Fruit fly (Drosophila melanogaster) whole organism, embryonic: Measurements from ENCODE around the gene CG34429.

ENCODE experiments used
- Adf1 ChIP-seq: fragments of 200-800 bp; sonication (Bioruptor generic); IDR thresholded peaks from 2 replicates; pipeline ENCODE4 v1.3.6; 2022; ENCODE audit warnings: missing biosample characterization, missing genetic modification characterization
- Blimp-1 ChIP-seq: fragments of 200-800 bp; sonication (Bioruptor generic); optimal IDR thresholded peaks from 3 replicates; lab custom pipeline; 2018; ENCODE audit warnings: missing biosample characterization, missing genetic modification characterization, mild to moderate bottlenecking, moderate library complexity, missing genetic modification reagents
- CG10274 ChIP-seq: fragments of 200-800 bp; sonication (Bioruptor generic); optimal IDR thresholded peaks from 3 replicates; lab custom pipeline; 2017; ENCODE audit warnings: missing biosample characterization, mild to moderate bottlenecking, missing genetic modification characterization
- CG13775 ChIP-seq: fragments of 200-800 bp; sonication (Bioruptor generic); optimal IDR thresholded peaks from 3 replicates; lab custom pipeline; 2017; ENCODE audit warnings: missing biosample characterization, mild to moderate bottlenecking, missing genetic modification characterization
- CG14965 ChIP-seq: fragments of 200-800 bp; sonication (Bioruptor generic); optimal IDR thresholded peaks from 2 replicates; lab custom pipeline; 2016; ENCODE audit warnings: missing biosample characterization, missing genetic modification characterization, borderline replicate concordance
- CG15011 ChIP-seq: fragments of 200-800 bp; sonication (Bioruptor generic); optimal IDR thresholded peaks from 3 replicates; lab custom pipeline; 2018; ENCODE audit warnings: missing biosample characterization, mild to moderate bottlenecking, missing genetic modification characterization
- CG1603 ChIP-seq: fragments of 200-800 bp; sonication (Bioruptor generic); optimal IDR thresholded peaks from 2 replicates; lab custom pipeline; 2019; ENCODE audit warnings: missing biosample characterization, mild to moderate bottlenecking, missing genetic modification characterization, moderate library complexity
- CG1647 ChIP-seq: fragments of 200-800 bp; sonication (Bioruptor generic); optimal IDR thresholded peaks from 3 replicates; lab custom pipeline; 2016; ENCODE audit warnings: missing biosample characterization, missing genetic modification characterization
- CG17328 ChIP-seq: fragments of 200-800 bp; sonication (Bioruptor generic); IDR thresholded peaks from 2 replicates; pipeline ENCODE4 v1.3.6; 2022; ENCODE audit warnings: missing biosample characterization, missing genetic modification characterization
- CG17361 ChIP-seq: fragments of 200-800 bp; sonication (Bioruptor generic); IDR thresholded peaks from 3 replicates; pipeline ENCODE4 v1.3.6; 2022; ENCODE audit warnings: missing biosample characterization, missing genetic modification characterization
- CG18011 ChIP-seq: fragments of 200-800 bp; sonication (Bioruptor generic); optimal IDR thresholded peaks from 2 replicates; lab custom pipeline; 2017; ENCODE audit warnings: missing biosample characterization, missing genetic modification characterization, mild to moderate bottlenecking, moderate library complexity, missing genotype
- CG2199 ChIP-seq: fragments of 200-800 bp; sonication (Bioruptor generic); IDR thresholded peaks from 3 replicates; pipeline ENCODE4 v1.3.6; 2022; ENCODE audit warnings: missing biosample characterization, missing genetic modification characterization
- CG2875 ChIP-seq: fragments of 200-800 bp; sonication (Bioruptor generic); optimal IDR thresholded peaks from 2 replicates; lab custom pipeline; 2017; ENCODE audit warnings: missing biosample characterization, mild to moderate bottlenecking, missing genetic modification characterization, missing genetic modification reagents
- CG30403 ChIP-seq: fragments of 200-800 bp; sonication (Bioruptor generic); optimal IDR thresholded peaks from 3 replicates; lab custom pipeline; 2016; ENCODE audit warnings: missing biosample characterization, missing genetic modification characterization
- CG3163 ChIP-seq: fragments of 200-800 bp; sonication (Bioruptor generic); optimal IDR thresholded peaks from 3 replicates; lab custom pipeline; 2016; ENCODE audit warnings: missing biosample characterization, missing genetic modification characterization
- CG33557 ChIP-seq: fragments of 200-800 bp; sonication (Bioruptor generic); optimal IDR thresholded peaks from 2 replicates; lab custom pipeline; 2019; ENCODE audit warnings: missing biosample characterization, mild to moderate bottlenecking, missing genetic modification characterization, moderate library complexity
- CG3726 ChIP-seq: fragments of 200-800 bp; sonication (Bioruptor generic); IDR thresholded peaks from 3 replicates; pipeline ENCODE4, ENCODE4 v1.3.6; 2022; ENCODE audit warnings: missing biosample characterization, missing genetic modification characterization
- CG7372 ChIP-seq: fragments of 200-800 bp; sonication (Bioruptor generic); IDR thresholded peaks from 2 replicates; pipeline ENCODE4 v1.3.6; 2022; ENCODE audit warnings: missing biosample characterization, missing genetic modification characterization
- CG8388 ChIP-seq: fragments of 200-800 bp; sonication (Bioruptor generic); optimal IDR thresholded peaks from 2 replicates; lab custom pipeline; 2019; ENCODE audit warnings: missing biosample characterization, mild to moderate bottlenecking, missing genetic modification characterization, moderate library complexity
- CG8478 ChIP-seq: fragments of >200 bp; optimal IDR thresholded peaks from 2 replicates; lab custom pipeline; 2018
- CG8924 ChIP-seq: fragments of 200-800 bp; optimal IDR thresholded peaks from 3 replicates; lab custom pipeline; 2019; ENCODE audit warnings: missing biosample characterization, mild to moderate bottlenecking, missing genetic modification characterization, moderate library complexity
- CG9727 ChIP-seq: fragments of 200-800 bp; sonication (Bioruptor generic); optimal IDR thresholded peaks from 3 replicates; lab custom pipeline; 2017; ENCODE audit warnings: missing biosample characterization, mild to moderate bottlenecking, missing genetic modification characterization
- Camta ChIP-seq: fragments of 200-800 bp; sonication (Bioruptor generic); optimal IDR thresholded peaks from 2 replicates; lab custom pipeline; 2016; ENCODE audit warnings: missing biosample characterization, missing genetic modification characterization
- Dek ChIP-seq: fragments of 200-800 bp; sonication (Bioruptor generic); optimal IDR thresholded peaks from 3 replicates; lab custom pipeline; 2019; ENCODE audit warnings: missing biosample characterization, mild to moderate bottlenecking, missing genetic modification characterization, moderate library complexity
- Hr3 ChIP-seq: fragments of 200-800 bp; sonication (Bioruptor generic); optimal IDR thresholded peaks from 3 replicates; lab custom pipeline; 2016; ENCODE audit warnings: missing biosample characterization, missing genetic modification characterization
- NC2β ChIP-seq: fragments of 200-800 bp; sonication (Bioruptor generic); optimal IDR thresholded peaks from 2 replicates; lab custom pipeline; 2016; ENCODE audit warnings: missing biosample characterization, missing genetic modification characterization
- Opbp ChIP-seq: fragments of 200-800 bp; sonication (Bioruptor generic); IDR thresholded peaks from 3 replicates; pipeline ENCODE4 v1.3.6; 2022; ENCODE audit warnings: missing biosample characterization, missing genetic modification characterization; ENCODE audit not compliant: partially characterized antibody
- Six4 ChIP-seq: fragments of 200-800 bp; sonication (Bioruptor generic); optimal IDR thresholded peaks from 2 replicates; lab custom pipeline; 2016; ENCODE audit warnings: missing biosample characterization, missing genetic modification characterization
- Spps ChIP-seq: fragments of 200-800 bp; sonication (Bioruptor generic); optimal IDR thresholded peaks from 2 replicates; lab custom pipeline; 2018; ENCODE audit warnings: missing biosample characterization, mild to moderate bottlenecking, missing genetic modification characterization
- ab ChIP-seq: fragments of 200-800 bp; sonication (Bioruptor generic); optimal IDR thresholded peaks from 2 replicates; lab custom pipeline; 2016; ENCODE audit warnings: missing biosample characterization, missing genetic modification characterization
- az2 ChIP-seq: fragments of 200-800 bp; sonication (Bioruptor generic); optimal IDR thresholded peaks from 3 replicates; lab custom pipeline; 2016; ENCODE audit warnings: missing biosample characterization, missing genetic modification characterization
- bbx ChIP-seq: fragments of 200-800 bp; sonication (Bioruptor generic); IDR thresholded peaks from 2 replicates; pipeline ENCODE4 v1.3.6; 2022; ENCODE audit warnings: missing biosample characterization, missing genetic modification characterization; ENCODE audit not compliant: partially characterized antibody
- chm ChIP-seq: fragments of 200-800 bp; sonication (Bioruptor generic); IDR thresholded peaks from 2 replicates; pipeline ENCODE4 v1.3.6; 2022; ENCODE audit warnings: missing biosample characterization, missing genetic modification characterization
- crp ChIP-seq, 2 experiments: fragments of 200-800 bp; sonication (Bioruptor generic); optimal IDR thresholded peaks; 2 replicates in 1 of 2; 3 replicates in 1 of 2; lab custom pipeline; 2017; ENCODE audit warnings: missing biosample characterization in 2 of 2, missing genetic modification characterization in 2 of 2, mild to moderate bottlenecking in 1 of 2, moderate library complexity in 1 of 2
- danr ChIP-seq: fragments of 200-800 bp; sonication (Bioruptor generic); IDR thresholded peaks from 2 replicates; pipeline ENCODE4 v1.3.6; 2022; ENCODE audit warnings: missing biosample characterization, missing genetic modification characterization
- dimm ChIP-seq: fragments of 200-800 bp; sonication (Bioruptor generic); IDR thresholded peaks from 2 replicates; pipeline ENCODE4 v1.3.6; 2022; ENCODE audit warnings: missing biosample characterization, missing genetic modification characterization
- ems ChIP-seq: fragments of 200-800 bp; sonication (Bioruptor generic); optimal IDR thresholded peaks from 3 replicates; lab custom pipeline; 2016; ENCODE audit warnings: missing biosample characterization, missing genetic modification characterization
- eyg ChIP-seq: fragments of 200-800 bp; sonication (Bioruptor generic); optimal IDR thresholded peaks from 3 replicates; lab custom pipeline; 2016; ENCODE audit warnings: missing biosample characterization, missing genetic modification characterization
- fd102C ChIP-seq: fragments of 200-800 bp; sonication (Bioruptor generic); optimal IDR thresholded peaks from 2 replicates; lab custom pipeline; 2018; ENCODE audit warnings: missing biosample characterization, mild to moderate bottlenecking, missing genetic modification characterization, moderate library complexity
- lov ChIP-seq, 2 experiments: fragments of 200-800 bp in 1 of 2; fragments of >200 bp in 1 of 2; sonication (Bioruptor generic) in 1 of 2; IDR thresholded peaks in 1 of 2; optimal IDR thresholded peaks in 1 of 2; 2 replicates in 1 of 2; 3 replicates in 1 of 2; pipeline versions ENCODE4 v1.3.6 to Lab custom; 2017 to 2022; ENCODE audit warnings: missing biosample characterization in 1 of 2, missing genetic modification characterization in 1 of 2
- nmo ChIP-seq: fragments of 200-800 bp; sonication (Bioruptor generic); optimal IDR thresholded peaks from 2 replicates; lab custom pipeline; 2018; ENCODE audit warnings: missing biosample characterization, mild to moderate bottlenecking, missing genetic modification characterization, moderate library complexity
- otp ChIP-seq: fragments of 200-800 bp; sonication (Bioruptor generic); IDR thresholded peaks from 3 replicates; pipeline ENCODE4, ENCODE4 v1.3.6; 2022; ENCODE audit warnings: missing biosample characterization, missing genetic modification characterization
- pan ChIP-seq, 4 experiments: fragments of >200 bp in 3 of 4; fragments of 200-800 bp in 1 of 4; sonication (Bioruptor generic) in 1 of 4; optimal IDR thresholded peaks in 3 of 4; IDR thresholded peaks in 1 of 4; 2 replicates each; pipeline versions ENCODE4 v1.3.6 to Lab custom; 2017 to 2022; ENCODE audit warnings: missing biosample characterization in 2 of 4, missing genetic modification characterization in 2 of 4, mixed read lengths in 1 of 4
- pnt ChIP-seq: fragments of 200-800 bp; sonication (Bioruptor generic); optimal IDR thresholded peaks from 3 replicates; lab custom pipeline; 2016; ENCODE audit warnings: missing biosample characterization, missing genetic modification characterization
- seq ChIP-seq: fragments of 200-800 bp; sonication (Bioruptor generic); IDR thresholded peaks from 2 replicates; pipeline ENCODE4 v1.3.6; 2022; ENCODE audit warnings: missing biosample characterization, missing genetic modification characterization
- sug ChIP-seq: fragments of 200-800 bp; optimal IDR thresholded peaks from 2 replicates; lab custom pipeline; 2019; ENCODE audit warnings: missing biosample characterization, mild to moderate bottlenecking, missing genetic modification characterization, moderate library complexity
- tin ChIP-seq: fragments of 200-800 bp; sonication (Bioruptor generic); optimal IDR thresholded peaks from 3 replicates; lab custom pipeline; 2016; ENCODE audit warnings: missing biosample characterization, missing genetic modification characterization
- tio ChIP-seq: fragments of 200-800 bp; sonication (Bioruptor generic); optimal IDR thresholded peaks from 2 replicates; lab custom pipeline; 2017; ENCODE audit warnings: missing biosample characterization, missing genetic modification characterization, inconsistent platforms
- trem ChIP-seq: fragments of 200-800 bp; optimal IDR thresholded peaks from 3 replicates; lab custom pipeline; 2019; ENCODE audit warnings: missing biosample characterization, mild to moderate bottlenecking, missing genetic modification characterization, moderate library complexity
- unpg ChIP-seq: fragments of 200-800 bp; sonication (Bioruptor generic); optimal IDR thresholded peaks from 3 replicates; lab custom pipeline; 2018; ENCODE audit warnings: missing biosample characterization, mild to moderate bottlenecking, missing genetic modification characterization, moderate library complexity

The CG34429 gene

dm6 chr3L:13068293-13068692, 5.4 kb downstream of the CG34429 start (continued):
- no peak for TF ChIP-seq pan (optimal IDR thresholded peaks at IDR 0.05; lab: Kevin White, UChicago)
- no peak for TF ChIP-seq pan (GFP tag; optimal IDR thresholded peaks at IDR 0.05 in 1 of 2, IDR thresholded peaks at IDR 0.05 in 1 of 2)
- TF ChIP-seq Six4 (GFP tag; lab: Kevin White, UChicago): peak; percentile 3
- TF ChIP-seq CG9727: peak; percentile 75
- TF ChIP-seq CG1603 (tag; lab: Kevin White, UChicago): peak; percentile 21
- no peak for TF ChIP-seq eyg (GFP tag; lab: Kevin White, UChicago)
- no peak for TF ChIP-seq crp (GFP tag; optimal IDR thresholded peaks at IDR 0.05; lab: Kevin White, UChicago)
- TF ChIP-seq CG8924 (tag; lab: Kevin White, UChicago): peak; percentile 31
- TF ChIP-seq Hr3 (GFP tag; lab: Kevin White, UChicago): peak; percentile 14
- no peak for TF ChIP-seq CG10274
- TF ChIP-seq CG3163 (GFP tag; lab: Kevin White, UChicago): no peak
- no peak for TF ChIP-seq seq (GFP tag; lab: Robert Waterston, UW)
- TF ChIP-seq bbx (GFP tag; lab: Robert Waterston, UW): no peak
- no peak for TF ChIP-seq lov (optimal IDR thresholded peaks at IDR 0.05; lab: Kevin White, UChicago)
- peak; percentile 56; the same call in 1 of the 3 replicates for TF ChIP-seq lov (GFP tag; IDR thresholded peaks at IDR 0.05; lab: Robert Waterston, UW)
- no peak for TF ChIP-seq CG8478 (lab: Kevin White, UChicago)
- TF ChIP-seq sug: no peak
- TF ChIP-seq CG17361 (GFP tag; lab: Robert Waterston, UW): peak; percentile 35; the same call in 1 of the 3 replicates
- TF ChIP-seq CG30403 (GFP tag; lab: Kevin White, UChicago): peak; percentile 41
- TF ChIP-seq CG17328: peak; percentile 47; the same call in 1 of the 2 replicates
- no peak for TF ChIP-seq Camta (GFP tag; lab: Kevin White, UChicago)
- TF ChIP-seq CG15011 (GFP tag; lab: Kevin White, UChicago): no peak
- no peak for TF ChIP-seq danr (GFP tag; lab: Robert Waterston, UW)
- peak; percentile 39 for TF ChIP-seq az2
- TF ChIP-seq CG8388 (GFP tag; lab: Kevin White, UChicago): peak; percentile 64
- no peak for TF ChIP-seq CG2875
- no peak for TF ChIP-seq NC2β (GFP tag; lab: Kevin White, UChicago)
- TF ChIP-seq tio: peak; percentile 29
- TF ChIP-seq chm (GFP tag; lab: Robert Waterston, UW): no peak
- no peak for TF ChIP-seq Adf1 (GFP tag; lab: Robert Waterston, UW)
- TF ChIP-seq unpg (GFP tag; lab: Kevin White, UChicago): peak; percentile 31
- TF ChIP-seq fd102C (GFP tag; lab: Kevin White, UChicago): peak; percentile 18
- TF ChIP-seq ab (GFP tag; lab: Kevin White, UChicago): no peak
- TF ChIP-seq Blimp-1 (GFP tag; lab: Kevin White, UChicago): peak; percentile 43
- peak; percentile 11 for TF ChIP-seq pnt (GFP tag; lab: Kevin White, UChicago)
- TF ChIP-seq CG13775 (GFP tag; lab: Kevin White, UChicago): peak; percentile 46
- TF ChIP-seq nmo (GFP tag; lab: Kevin White, UChicago): peak; percentile 60
- peak; percentile 46 for TF ChIP-seq CG33557
- no peak for TF ChIP-seq ems
- no peak for TF ChIP-seq Dek
- TF ChIP-seq CG2199 (GFP tag; lab: Robert Waterston, UW): no peak
- TF ChIP-seq CG3726 (GFP tag; lab: Robert Waterston, UW): no peak
- no peak for TF ChIP-seq dimm (GFP tag; lab: Robert Waterston, UW)
- no peak for TF ChIP-seq CG7372 (GFP tag; lab: Robert Waterston, UW)
- peak; percentile 19 for TF ChIP-seq Spps (tag; lab: Kevin White, UChicago)
- no peak for TF ChIP-seq CG1647
- no peak for TF ChIP-seq Opbp (GFP tag; lab: Robert Waterston, UW)
- TF ChIP-seq CG18011 (GFP tag; lab: Kevin White, UChicago): no peak
- no peak for TF ChIP-seq CG14965 (GFP tag; lab: Kevin White, UChicago)
- peak; percentile 3 for TF ChIP-seq tin (GFP tag; lab: Kevin White, UChicago)
- 0 out of 3 replicates have a peak, but pooled peaks have one; percentile 5 for TF ChIP-seq otp (GFP tag; lab: Robert Waterston, UW)
- TF ChIP-seq trem (tag; lab: Kevin White, UChicago): peak; percentile 22
